Worm (Caenorhabditis elegans): ENCODE results near the gene Y48A6B.8.
"Not testable (repeated sequence)": the region's sequence is repeated elsewhere in the genome, so short reads cannot be mapped to it uniquely, and the experiment has no call there.

Y48A6B.8 gene

DNA sequence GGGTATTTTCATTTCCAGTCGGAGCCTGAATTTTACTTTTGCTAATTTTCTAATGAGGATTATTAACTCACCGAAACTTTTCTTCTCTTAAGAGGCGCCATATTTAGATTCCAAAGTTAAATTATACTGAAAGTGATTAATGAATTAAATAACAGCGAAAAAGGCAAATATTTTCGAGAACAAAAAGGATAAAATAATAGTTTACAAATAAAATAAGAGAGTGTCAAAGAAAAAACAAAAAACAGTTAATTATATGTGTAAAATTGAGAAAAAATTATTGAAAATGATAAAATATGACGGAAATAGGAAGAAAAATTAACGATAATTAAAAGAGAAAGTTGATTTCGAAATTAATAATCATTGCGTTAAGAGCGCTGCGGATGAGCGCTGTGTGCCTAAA is at the start of gene Y48A6B.8:
Gene Y48A6B.8, minus strand, starts transcription at position 101 of the 400 bp plus-strand sequence.
- TF ChIP-seq C38D4.7 (GFP tag; optimal IDR thresholded peaks at IDR 0.05); nhr-232 (tag; optimal IDR thresholded peaks at IDR 0.05); dmd-4 (tag; optimal IDR thresholded peaks at IDR 0.05; ENCODE audit: borderline replicate concordance): not testable (repeated sequence)

ce11 chrIII:11077404-11077803 is 48.2 kb upstream of the Y48A6B.8 start, which contains the start of gene str-246:
Gene str-246, plus strand, starts transcription at chrIII:11077704.
- TF ChIP-seq lin-11 (tag; optimal IDR thresholded peaks at IDR 0.05) (no peak), ceh-45 (GFP tag; IDR thresholded peaks at IDR 0.05) (no peak), hlh-13 (GFP tag; optimal IDR thresholded peaks at IDR 0.05) (no peak), ceh-24 (tag; optimal IDR thresholded peaks at IDR 0.05) (no peak), dmd-4 (tag; optimal IDR thresholded peaks at IDR 0.05; ENCODE audit: borderline replicate concordance) (no peak), ets-4 (tag; optimal IDR thresholded peaks at IDR 0.05) (no peak), npax-4 (tag; optimal IDR thresholded peaks at IDR 0.05) (no peak)

DNA sequence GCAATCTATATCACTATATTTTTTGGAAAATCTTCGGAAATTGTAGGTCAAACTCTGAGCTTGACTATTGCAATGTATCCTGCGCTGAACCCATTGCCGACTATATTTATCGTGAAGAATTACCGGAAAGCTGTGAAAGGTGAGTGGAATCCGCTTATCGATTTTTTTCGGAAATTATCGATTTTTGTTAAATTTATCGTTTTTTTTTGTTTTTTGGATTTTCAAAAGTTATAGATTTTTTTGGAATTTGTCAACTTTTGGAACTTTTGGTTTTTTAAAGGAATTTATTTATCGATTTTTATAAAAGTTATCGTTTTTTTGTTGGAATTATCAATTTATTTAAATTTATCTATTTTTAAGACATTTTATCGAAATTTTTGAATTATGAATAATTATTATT is 47.5 kb upstream of the Y48A6B.8 start:
- no peak for TF ChIP-seq tbx-2 (tag; optimal IDR thresholded peaks at IDR 0.05)
- TF ChIP-seq pros-1 (tag; optimal IDR thresholded peaks at IDR 0.05), result no peak
- TF ChIP-seq dmd-4 (tag; optimal IDR thresholded peaks at IDR 0.05; ENCODE audit: borderline replicate concordance), result no peak
- TF ChIP-seq ceh-30 (tag; optimal IDR thresholded peaks at IDR 0.05), result no peak
- TF ChIP-seq hlh-8 (tag; optimal IDR thresholded peaks at IDR 0.05), result no peak
- no peak for TF ChIP-seq sdc-2 (tag; optimal IDR thresholded peaks at IDR 0.05)

DNA sequence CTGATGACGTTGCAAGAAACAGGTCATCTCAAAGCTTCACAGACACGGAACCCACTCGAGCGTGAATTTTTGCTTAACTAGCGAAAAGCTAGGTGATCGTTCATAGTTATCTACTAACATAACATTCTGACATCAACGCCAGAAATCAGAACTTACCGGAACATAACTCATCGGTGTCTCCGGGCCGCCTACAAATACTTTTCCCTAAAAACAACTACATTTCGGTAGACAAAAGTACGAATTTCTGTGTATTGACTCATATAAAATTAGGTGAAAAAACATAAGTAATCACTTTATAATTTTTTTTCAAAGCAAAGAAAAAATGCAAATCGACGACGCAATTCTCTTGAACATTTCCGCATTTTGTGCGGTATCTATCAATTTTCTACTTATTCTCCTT is 45.0 kb upstream of the Y48A6B.8 start, which contains the start of gene str-261:
Gene str-261, plus strand, starts transcription at position 301 of the 400 bp plus-strand sequence.
- TF ChIP-seq eyg-1 (tag; optimal IDR thresholded peaks at IDR 0.05) (no peak), Y22D7AL.16 (tag; optimal IDR thresholded peaks at IDR 0.05) (no peak), sox-4 (tag; optimal IDR thresholded peaks at IDR 0.05) (no peak)

DNA sequence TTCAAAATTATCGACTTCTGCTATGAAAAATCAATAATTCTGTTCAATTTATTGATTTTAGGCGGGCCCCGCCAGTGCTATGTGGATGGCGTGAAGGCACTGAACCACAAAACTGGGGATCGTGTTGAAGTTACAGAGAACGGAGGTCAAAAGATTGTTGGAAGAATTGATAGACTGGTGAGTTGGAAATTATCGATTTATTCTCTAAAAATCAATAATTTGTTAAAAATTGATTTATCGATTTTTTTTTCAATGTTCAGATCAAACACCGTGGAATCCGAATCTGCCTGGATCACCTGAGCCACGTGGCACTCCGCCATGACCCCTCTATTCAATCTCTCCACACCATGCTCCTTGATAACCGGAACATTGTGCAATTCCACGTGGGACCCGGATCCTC is 41.0 kb upstream of the Y48A6B.8 start:
- TF ChIP-seq hlh-8 (tag; optimal IDR thresholded peaks at IDR 0.05) (no peak), odd-2 (tag; optimal IDR thresholded peaks at IDR 0.05) (no peak), ceh-48 (tag; optimal IDR thresholded peaks at IDR 0.05) (peak; percentile 1)

- TF ChIP-seq ceh-6 (GFP tag; optimal IDR thresholded peaks at IDR 0.05) (no peak), gmeb-2 (tag; optimal IDR thresholded peaks at IDR 0.05) (no peak), pax-1 (tag; optimal IDR thresholded peaks at IDR 0.05) (no peak), hlh-13 (GFP tag; optimal IDR thresholded peaks at IDR 0.05) (no peak), ceh-14 (tag; optimal IDR thresholded peaks at IDR 0.05) (no peak), madf-2 (tag; optimal IDR thresholded peaks at IDR 0.05) (no peak), ama-1 (optimal IDR thresholded peaks at IDR 0.05) (no peak), nfya-1 (tag; optimal IDR thresholded peaks at IDR 0.05) (no peak), sox-2 (GFP tag; IDR thresholded peaks at IDR 0.05) (no peak), npax-4 (tag; optimal IDR thresholded peaks at IDR 0.05) (no peak), unc-42 (tag; optimal IDR thresholded peaks at IDR 0.05) (no peak), K09A11.1 (tag; optimal IDR thresholded peaks at IDR 0.05; ENCODE audit: insufficient read depth) (no peak), unc-3 (GFP tag; conservative IDR thresholded peaks at IDR 0.05) (no peak), unc-3 (tag; optimal IDR thresholded peaks at IDR 0.05) (no peak)
Observed at ce11 chrIII:11069265-11069664, 40.0 kb upstream of the Y48A6B.8 start.

DNA sequence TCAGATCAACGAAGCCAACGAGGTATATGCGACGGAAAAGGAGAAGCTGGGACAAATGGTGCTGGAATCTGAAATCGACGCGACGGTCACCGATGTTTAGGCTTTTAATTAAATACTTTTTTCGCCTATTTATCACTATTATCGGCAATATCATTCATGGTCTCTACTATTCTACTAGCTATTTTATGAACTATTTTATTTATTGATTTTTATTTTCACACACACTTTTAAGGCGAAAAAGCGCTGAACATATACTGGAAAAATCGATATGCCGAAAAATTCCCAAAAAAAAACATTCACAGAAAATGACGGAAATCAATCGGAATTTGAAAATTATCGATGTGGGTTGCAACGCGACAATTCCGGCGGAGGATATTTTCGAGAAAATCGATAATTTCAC is 39.3 kb upstream of the Y48A6B.8 start, which contains the start of gene W09D6.1:
Gene W09D6.1, plus strand, starts transcription at position 301 of the 400 bp plus-strand sequence.
- TF ChIP-seq fkh-10 (GFP tag; optimal IDR thresholded peaks at IDR 0.05) (no peak), pat-9 (tag; optimal IDR thresholded peaks at IDR 0.05) (no peak), Y22D7AL.16 (tag; optimal IDR thresholded peaks at IDR 0.05) (no peak), pax-1 (tag; optimal IDR thresholded peaks at IDR 0.05) (no peak), ceh-24 (tag; optimal IDR thresholded peaks at IDR 0.05) (no peak), sdc-2 (tag; optimal IDR thresholded peaks at IDR 0.05) (no peak), dve-1 (tag; optimal IDR thresholded peaks at IDR 0.05) (no peak), ceh-22 (tag; optimal IDR thresholded peaks at IDR 0.05) (no peak), npax-4 (tag; optimal IDR thresholded peaks at IDR 0.05) (no peak), lim-6 (tag; optimal IDR thresholded peaks at IDR 0.05) (no peak), hlh-6 (tag; optimal IDR thresholded peaks at IDR 0.05) (no peak), eyg-1 (tag; optimal IDR thresholded peaks at IDR 0.05) (no peak), elt-4 (tag; optimal IDR thresholded peaks at IDR 0.05) (no peak), madf-2 (tag; optimal IDR thresholded peaks at IDR 0.05) (no peak), ttx-3 (tag; optimal IDR thresholded peaks at IDR 0.05) (no peak), dmd-4 (tag; optimal IDR thresholded peaks at IDR 0.05; ENCODE audit: borderline replicate concordance) (no peak), hlh-15 (tag; optimal IDR thresholded peaks at IDR 0.05) (no peak)

Data from whole organism, late embryonic.